Fruit fly (Drosophila melanogaster): ENCODE measurements around the gene tw.

tw gene

dm6 chrX:784456-784855 is at the start of gene tw:
tw (plus strand) TSS chrX:784746.
- TF ChIP-seq ttk (optimal IDR thresholded peaks at IDR 0.05) (no peak), Myc (optimal IDR thresholded peaks at IDR 0.05) (no peak), psq (optimal IDR thresholded peaks at IDR 0.05) (no peak), insv (optimal IDR thresholded peaks at IDR 0.05) (no peak), Sin3A (optimal IDR thresholded peaks at IDR 0.05) (no peak), h (optimal IDR thresholded peaks at IDR 0.05) (no peak)

- TF ChIP-seq ttk (optimal IDR thresholded peaks at IDR 0.05) (no peak), Sin3A (optimal IDR thresholded peaks at IDR 0.05) (no peak), Myc (optimal IDR thresholded peaks at IDR 0.05) (no peak), psq (optimal IDR thresholded peaks at IDR 0.05) (no peak), insv (optimal IDR thresholded peaks at IDR 0.05) (no peak), h (optimal IDR thresholded peaks at IDR 0.05) (no peak)
Measured at dm6 chrX:739621-740216, 44.8 kb upstream of the tw start.

- TF ChIP-seq psq (optimal IDR thresholded peaks at IDR 0.05) (no peak), Myc (optimal IDR thresholded peaks at IDR 0.05) (no peak), ttk (optimal IDR thresholded peaks at IDR 0.05) (no peak), insv (optimal IDR thresholded peaks at IDR 0.05) (no peak), h (optimal IDR thresholded peaks at IDR 0.05) (no peak), Sin3A (optimal IDR thresholded peaks at IDR 0.05) (no peak)
Measured at dm6 chrX:750047-750446, 34.5 kb upstream of the tw start, which contains the start of gene CG5254. CG5254 (plus strand) TSS chrX:750347.

- TF ChIP-seq Myc (optimal IDR thresholded peaks at IDR 0.05) (no peak), Sin3A (optimal IDR thresholded peaks at IDR 0.05) (no peak), psq (optimal IDR thresholded peaks at IDR 0.05) (no peak), ttk (optimal IDR thresholded peaks at IDR 0.05) (no peak), insv (optimal IDR thresholded peaks at IDR 0.05) (no peak), h (optimal IDR thresholded peaks at IDR 0.05) (no peak)
Measured at dm6 chrX:751201-751600, 33.3 kb upstream of the tw start, which contains the start of gene CG13362. CG13362 (minus strand) TSS chrX:751301.

- TF ChIP-seq Sin3A (optimal IDR thresholded peaks at IDR 0.05), result no peak
- TF ChIP-seq h (optimal IDR thresholded peaks at IDR 0.05), result no peak
- TF ChIP-seq psq (optimal IDR thresholded peaks at IDR 0.05), result no peak
- no peak for TF ChIP-seq Myc (optimal IDR thresholded peaks at IDR 0.05)
- TF ChIP-seq insv (optimal IDR thresholded peaks at IDR 0.05), result no peak
- no peak for TF ChIP-seq ttk (optimal IDR thresholded peaks at IDR 0.05)
Measured at dm6 chrX:753553-753952, 31.0 kb upstream of the tw start, which contains the start of gene CG13361. CG13361 (minus strand) TSS chrX:753653.

- TF ChIP-seq Myc (optimal IDR thresholded peaks at IDR 0.05) (no peak), h (optimal IDR thresholded peaks at IDR 0.05) (no peak), psq (optimal IDR thresholded peaks at IDR 0.05) (no peak), insv (optimal IDR thresholded peaks at IDR 0.05) (no peak), Sin3A (optimal IDR thresholded peaks at IDR 0.05) (no peak), ttk (optimal IDR thresholded peaks at IDR 0.05) (no peak)
Measured at dm6 chrX:755642-756332, 28.8 kb upstream of the tw start.

- TF ChIP-seq h (optimal IDR thresholded peaks at IDR 0.05) (no peak), psq (optimal IDR thresholded peaks at IDR 0.05) (no peak), insv (optimal IDR thresholded peaks at IDR 0.05) (no peak), Sin3A (optimal IDR thresholded peaks at IDR 0.05) (no peak), ttk (optimal IDR thresholded peaks at IDR 0.05) (no peak), Myc (optimal IDR thresholded peaks at IDR 0.05) (no peak)
Measured at dm6 chrX:756856-757255, 27.7 kb upstream of the tw start.

- TF ChIP-seq psq (optimal IDR thresholded peaks at IDR 0.05) (no peak), insv (optimal IDR thresholded peaks at IDR 0.05) (no peak), Sin3A (optimal IDR thresholded peaks at IDR 0.05) (no peak), h (optimal IDR thresholded peaks at IDR 0.05) (no peak), Myc (optimal IDR thresholded peaks at IDR 0.05) (no peak), ttk (optimal IDR thresholded peaks at IDR 0.05) (no peak)
Measured at dm6 chrX:758892-759621, 25.5 kb upstream of the tw start, which contains the start of gene CG5273. CG5273 (plus strand) TSS chrX:759594.

- TF ChIP-seq Myc (optimal IDR thresholded peaks at IDR 0.05) (no peak), psq (optimal IDR thresholded peaks at IDR 0.05) (no peak), ttk (optimal IDR thresholded peaks at IDR 0.05) (no peak), insv (optimal IDR thresholded peaks at IDR 0.05) (no peak), h (optimal IDR thresholded peaks at IDR 0.05) (no peak), Sin3A (optimal IDR thresholded peaks at IDR 0.05) (no peak)
Measured at dm6 chrX:762047-762446, 22.5 kb upstream of the tw start.

- TF ChIP-seq h (optimal IDR thresholded peaks at IDR 0.05) (no peak), psq (optimal IDR thresholded peaks at IDR 0.05) (no peak), ttk (optimal IDR thresholded peaks at IDR 0.05) (no peak), insv (optimal IDR thresholded peaks at IDR 0.05) (no peak), Myc (optimal IDR thresholded peaks at IDR 0.05) (no peak), Sin3A (optimal IDR thresholded peaks at IDR 0.05) (no peak)
Measured at dm6 chrX:765039-765508, 19.5 kb upstream of the tw start, which contains the start of gene RpL22. RpL22 (minus strand) TSS chrX:765130.

dm6 chrX:766094-766493 is 18.5 kb upstream of the tw start:
- TF ChIP-seq insv (optimal IDR thresholded peaks at IDR 0.05) (no peak), psq (optimal IDR thresholded peaks at IDR 0.05) (no peak), Sin3A (optimal IDR thresholded peaks at IDR 0.05) (no peak), h (optimal IDR thresholded peaks at IDR 0.05) (no peak), Myc (optimal IDR thresholded peaks at IDR 0.05) (no peak), ttk (optimal IDR thresholded peaks at IDR 0.05) (no peak)

- no peak for TF ChIP-seq ttk (optimal IDR thresholded peaks at IDR 0.05)
- TF ChIP-seq Sin3A (optimal IDR thresholded peaks at IDR 0.05), result no peak
- TF ChIP-seq h (optimal IDR thresholded peaks at IDR 0.05), result no peak
- no peak for TF ChIP-seq psq (optimal IDR thresholded peaks at IDR 0.05)
- TF ChIP-seq Myc (optimal IDR thresholded peaks at IDR 0.05), result no peak
- TF ChIP-seq insv (optimal IDR thresholded peaks at IDR 0.05), result no peak
Measured at dm6 chrX:767928-768327, 16.6 kb upstream of the tw start.

All from Kc167 (cell line).